Worm (Caenorhabditis elegans) whole organism, midembryonic: Measurements from ENCODE around the gene dsc-4.

Experiments used
- T22C8.4 ChIP-seq: fragments of 200-800 bp; sonication (Bioruptor generic); IDR thresholded peaks from 2 replicates; pipeline ENCODE4 v1.3.6; 2022; ENCODE audit warnings: missing genetic modification characterization, missing compliant biosample characterization
- flt-1 ChIP-seq: fragments of 200-800 bp; sonication (Bioruptor generic); IDR thresholded peaks from 2 replicates; pipeline ENCODE4 v1.3.6; 2022; ENCODE audit warnings: missing genetic modification characterization, missing compliant biosample characterization
- klf-2 ChIP-seq: fragments of 200-800 bp; sonication (Bioruptor generic); conservative IDR thresholded peaks from 2 replicates; pipeline ENCODE4 v1.3.6; 2022; ENCODE audit warnings: missing genetic modification reagents, missing genetic modification characterization, missing compliant biosample characterization
- med-1 ChIP-seq: sonication (generic microtip); optimal IDR thresholded peaks from 2 replicates; lab custom pipeline; 2017; ENCODE audit warnings: missing genetic modification characterization, mild to moderate bottlenecking, missing compliant biosample characterization, antibody characterized with exemption, missing genetic modification reagents; ENCODE audit not compliant: insufficient read depth
- ref-1 ChIP-seq: fragments of 200-800 bp; sonication (Bioruptor generic); conservative IDR thresholded peaks from 2 replicates; pipeline ENCODE4 v1.3.6; 2022; ENCODE audit warnings: missing genetic modification reagents, missing genetic modification characterization, missing compliant biosample characterization
- tab-1 ChIP-seq: fragments of 200-800 bp; sonication (Bioruptor generic); IDR thresholded peaks from 2 replicates; pipeline ENCODE4 v1.3.6; 2022; ENCODE audit warnings: missing genetic modification characterization, missing compliant biosample characterization
- ztf-23 ChIP-seq: fragments of 200-800 bp; sonication (Bioruptor generic); IDR thresholded peaks from 2 replicates; pipeline ENCODE4 v1.3.6; 2022; ENCODE audit warnings: missing genetic modification reagents, missing genetic modification characterization, missing compliant biosample characterization

ce11 chrIV:364983-365382 lies 44.6 kb upstream of the dsc-4 start:
- TF ChIP-seq T22C8.4 (GFP tag; lab: Robert Waterston, UW) (no peak), ref-1 (GFP tag; lab: Robert Waterston, UW) (no peak), klf-2 (GFP tag; lab: Robert Waterston, UW) (no peak), flt-1 (no peak), tab-1 (GFP tag; lab: Robert Waterston, UW) (no peak), ztf-23 (GFP tag; lab: Robert Waterston, UW) (no peak), med-1 (GFP tag; lab: Kevin White, UChicago) (no peak)
